Worm (Caenorhabditis elegans): ENCODE data around the gene Y54G2A.77.

DNA sequence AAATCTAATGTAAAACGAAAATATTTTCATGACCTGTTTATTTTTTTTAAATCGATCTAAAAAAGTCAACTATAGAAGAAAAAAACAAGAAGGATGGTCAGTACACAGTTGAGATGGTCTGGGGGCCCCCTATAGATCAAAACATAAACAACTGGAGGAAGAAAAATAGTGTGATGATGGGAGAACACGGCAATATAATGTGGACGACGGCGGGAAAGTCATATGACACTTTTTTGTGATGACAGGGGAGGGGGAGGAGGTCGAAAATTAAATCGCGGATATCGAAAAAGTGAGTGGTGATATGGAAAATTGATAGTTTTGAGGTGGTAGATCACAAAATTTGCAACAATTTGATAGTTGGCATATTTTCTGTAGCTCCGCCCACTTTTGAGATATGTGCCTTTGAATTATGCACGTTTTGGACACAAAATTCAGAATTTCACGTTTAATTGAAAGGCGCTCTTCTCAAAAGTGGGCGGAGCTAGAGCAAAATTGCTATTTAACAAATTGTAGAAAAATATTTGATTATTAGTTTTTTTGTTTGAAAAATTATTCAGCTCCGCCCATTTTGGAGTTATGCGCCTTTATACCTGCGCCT is 11.0 kb downstream of the Y54G2A.77 start:
- peak in 1 of 2 experiments; percentile 25 for TF ChIP-seq mdl-1 (tag; optimal IDR thresholded peaks at IDR 0.05)
- TF ChIP-seq aly-2 (tag; optimal IDR thresholded peaks at IDR 0.05): no peak
- TF ChIP-seq zag-1 (tag; optimal IDR thresholded peaks at IDR 0.05): no peak
- TF ChIP-seq tbx-2 (tag; optimal IDR thresholded peaks at IDR 0.05): peak; percentile 30

Measured in whole organism, L1 larva.